Fruit fly (Drosophila melanogaster): ENCODE measurements around the gene SdhBL.

- TF ChIP-seq psq (optimal IDR thresholded peaks at IDR 0.05) = no peak
- TF ChIP-seq usp (GFP tag; optimal IDR thresholded peaks at IDR 0.05) = no peak
These were observed 10.1 kb upstream of the SdhBL start, which contains the start of gene CG7332 for dm6 chrX:18883999-18884671.

Data from whole organism.